Worm (Caenorhabditis elegans): Measurements from ENCODE around the gene F44G4.5.

F44G4.5 gene

DNA sequence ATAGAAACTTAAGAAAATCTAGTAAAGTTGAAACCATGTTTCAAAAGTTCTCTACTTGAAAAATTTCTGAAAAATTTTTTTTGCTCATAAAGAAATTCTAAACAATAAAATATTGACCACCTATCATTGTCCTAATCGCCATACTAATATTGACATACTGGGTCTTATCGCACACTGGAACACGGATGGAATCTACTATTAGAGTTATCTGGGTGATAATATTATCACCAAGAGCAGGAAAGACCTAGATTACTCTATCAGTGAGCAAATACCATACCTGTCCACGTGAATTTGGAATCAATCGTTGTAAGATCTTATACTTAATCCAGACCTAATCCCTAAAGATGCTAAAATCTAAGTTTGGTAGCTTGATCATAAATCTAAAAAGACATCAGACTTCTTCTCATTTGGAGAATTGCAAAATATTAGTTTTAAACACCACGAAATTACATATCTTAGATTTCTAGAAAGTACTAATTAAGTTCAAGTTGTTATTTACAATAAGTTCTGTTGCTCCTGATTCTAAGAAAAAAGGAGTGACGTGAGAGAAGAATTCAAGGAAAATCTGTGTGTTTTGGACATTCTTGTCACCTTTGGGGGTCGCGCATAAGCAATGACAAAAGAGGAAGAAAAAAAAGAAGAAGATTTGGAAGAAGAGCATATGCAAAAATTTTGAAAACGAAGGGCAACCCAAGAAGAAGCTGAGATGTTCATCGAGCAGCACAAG is 9.9 kb upstream of the F44G4.5 start:
- TF ChIP-seq unc-62 (GFP tag; optimal IDR thresholded peaks at IDR 0.05), result no peak

DNA sequence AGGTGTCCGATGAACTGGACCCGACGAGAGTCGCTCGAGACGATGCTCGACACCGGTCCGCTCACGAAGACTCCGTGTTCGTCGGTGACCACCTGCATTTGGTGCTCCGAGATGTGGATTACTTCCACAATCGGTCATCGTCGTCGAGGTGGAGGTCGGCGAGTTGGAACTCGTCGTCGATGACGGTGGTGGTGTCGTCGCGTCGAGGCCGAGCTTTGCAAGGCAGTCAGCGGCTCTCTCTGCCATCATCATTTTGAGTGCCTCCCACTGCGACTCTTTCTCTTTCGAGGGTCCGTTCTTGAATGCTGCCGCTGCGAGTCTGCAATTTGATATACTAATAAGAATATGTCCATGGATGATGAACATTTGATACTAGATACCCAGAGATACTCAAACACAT is 7.5 kb upstream of the F44G4.5 start:
- TF ChIP-seq unc-62 (GFP tag; optimal IDR thresholded peaks at IDR 0.05), result no peak

DNA sequence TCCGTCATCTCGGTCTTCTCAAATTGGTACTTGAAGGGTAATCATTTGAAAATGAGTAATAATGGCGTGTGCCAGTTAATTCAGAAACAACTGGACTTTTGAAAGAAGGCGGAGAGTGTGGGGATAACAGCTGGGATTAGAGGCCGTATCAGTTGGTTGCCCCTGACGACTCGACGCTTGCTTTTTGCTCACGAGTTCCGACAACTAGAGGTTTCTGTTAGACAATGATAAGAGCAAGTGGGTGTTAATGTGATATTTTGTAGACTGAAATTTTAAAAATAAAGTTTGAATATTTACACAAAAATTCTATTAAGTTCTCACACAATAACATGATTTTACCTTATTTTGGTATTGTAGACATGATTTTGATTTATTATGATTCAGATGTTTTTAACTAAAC is 4.8 kb upstream of the F44G4.5 start, which contains the start of gene F44G4.7:
Gene F44G4.7 (minus strand): TSS at position 101 of the 400 bp plus-strand sequence.
- no peak for TF ChIP-seq unc-62 (GFP tag; optimal IDR thresholded peaks at IDR 0.05)

DNA sequence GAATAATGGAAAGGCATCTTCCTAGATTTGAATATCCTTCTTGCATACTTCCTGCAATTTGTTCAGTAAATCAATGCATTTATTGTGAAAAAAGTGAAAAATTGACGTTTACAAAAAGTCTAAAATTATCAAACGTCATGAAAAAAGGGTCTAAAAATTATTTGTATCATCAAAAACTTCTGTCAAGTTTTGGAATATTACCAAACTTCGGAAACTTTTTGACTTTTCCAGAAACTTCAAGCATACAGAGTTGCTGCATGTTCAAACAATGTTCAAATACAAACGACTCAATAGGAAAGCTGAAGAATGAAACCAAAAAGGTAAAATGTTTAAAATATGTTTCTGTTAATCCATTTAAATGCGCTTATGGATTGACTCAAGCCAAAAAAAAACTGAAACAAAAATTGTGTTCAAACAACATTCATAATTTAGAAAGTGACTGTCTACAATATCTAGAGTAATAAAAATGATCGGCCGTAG is 1.6 kb upstream of the F44G4.5 start, which contains the start of gene F44G4.6:
Gene F44G4.6 (minus strand): TSS at position 51 of the 480 bp plus-strand sequence.
- TF ChIP-seq unc-62 (GFP tag; optimal IDR thresholded peaks at IDR 0.05), result no peak

DNA sequence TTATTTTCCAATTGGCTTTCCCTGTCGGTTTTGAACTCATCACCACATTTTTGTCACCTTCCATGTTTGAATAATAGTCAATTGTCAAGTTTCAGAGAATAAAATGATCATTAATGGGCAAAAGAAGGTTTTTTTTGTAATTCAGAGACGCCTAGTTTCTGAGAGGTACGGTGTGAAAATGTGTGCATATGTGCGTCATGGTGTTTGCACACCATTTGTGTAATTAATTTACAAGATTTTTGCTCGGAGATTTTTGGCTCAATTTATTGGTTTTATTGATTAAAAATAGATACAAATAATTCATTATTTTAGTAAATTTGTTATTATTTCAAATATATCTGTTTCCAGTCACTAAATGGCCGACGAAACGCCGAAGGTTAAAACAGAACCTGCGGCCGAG is 2.8 kb downstream of the F44G4.5 start, which contains the start of the genes F44G4.3 and tdp-1:
Gene F44G4.3 (minus strand): TSS at position 184 of the 400 bp plus-strand sequence.
Gene tdp-1 (plus strand): TSS at position 347 of the 400 bp plus-strand sequence.
- no peak for TF ChIP-seq unc-62 (GFP tag; optimal IDR thresholded peaks at IDR 0.05)

DNA sequence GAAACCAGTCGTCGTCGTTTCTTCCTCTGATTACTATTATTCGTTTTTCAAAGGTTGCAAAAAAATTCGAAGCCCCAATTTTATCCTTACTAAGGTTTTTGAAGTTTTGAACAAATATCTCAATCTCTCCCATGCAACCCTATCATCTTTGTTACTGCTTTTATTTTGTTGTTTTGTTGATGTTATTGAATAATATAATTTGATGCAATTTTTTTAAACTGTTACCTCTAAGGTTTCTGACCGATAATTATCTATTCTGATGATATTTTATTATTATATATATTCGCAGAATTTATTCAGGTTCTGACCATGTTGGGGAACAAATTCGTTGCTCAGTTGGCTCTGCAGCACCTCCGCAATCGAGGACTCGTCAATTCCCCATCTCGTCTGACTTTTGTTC is 4.2 kb downstream of the F44G4.5 start, which contains the start of gene ndub-2:
Gene ndub-2 (plus strand): TSS at position 301 of the 400 bp plus-strand sequence.
- TF ChIP-seq unc-62 (GFP tag; optimal IDR thresholded peaks at IDR 0.05), result no peak

DNA sequence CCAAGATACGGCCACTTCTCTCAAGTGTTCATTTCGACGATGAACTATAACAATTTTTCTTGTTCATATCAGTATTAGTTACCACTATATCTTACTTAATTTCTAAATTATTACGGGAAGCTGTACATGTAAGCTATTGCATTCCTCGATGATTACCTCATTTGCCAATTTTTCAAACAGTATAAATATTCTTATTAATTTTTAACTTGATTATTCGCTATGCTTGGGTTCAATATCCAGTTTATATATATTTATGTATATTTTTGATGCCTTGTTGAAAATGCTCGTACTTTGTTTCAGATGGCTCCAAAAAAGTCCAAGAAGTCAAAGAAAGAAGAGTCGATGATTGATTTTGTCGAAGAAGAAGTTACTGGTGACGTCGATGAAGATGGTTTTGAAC is 5.9 kb downstream of the F44G4.5 start, which contains the start of gene F44G4.1:
Gene F44G4.1 (plus strand): TSS at position 301 of the 400 bp plus-strand sequence.
- no peak for TF ChIP-seq unc-62 (GFP tag; optimal IDR thresholded peaks at IDR 0.05)

DNA sequence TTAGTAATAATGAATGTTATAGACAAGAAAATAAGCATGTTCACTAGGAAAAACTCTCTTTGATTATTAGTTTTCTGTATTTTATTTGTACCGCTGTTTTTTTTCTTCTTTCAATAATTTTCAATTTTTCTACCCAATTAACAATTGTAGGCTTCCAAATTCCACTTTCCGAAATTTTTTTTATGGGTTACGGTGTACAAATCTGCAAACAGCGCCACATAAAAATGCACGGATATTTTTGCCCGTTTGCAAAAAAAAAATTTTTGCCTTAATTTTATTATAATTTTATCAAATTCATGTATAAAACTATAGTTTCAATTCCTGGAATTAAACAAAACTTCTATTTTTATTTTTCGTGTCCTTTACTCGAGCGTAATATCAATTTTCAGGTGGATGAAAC is 7.5 kb downstream of the F44G4.5 start, which contains the start of gene ooc-5:
Gene ooc-5 (plus strand): TSS at position 381 of the 400 bp plus-strand sequence.
- TF ChIP-seq unc-62 (GFP tag; optimal IDR thresholded peaks at IDR 0.05), result no peak

DNA sequence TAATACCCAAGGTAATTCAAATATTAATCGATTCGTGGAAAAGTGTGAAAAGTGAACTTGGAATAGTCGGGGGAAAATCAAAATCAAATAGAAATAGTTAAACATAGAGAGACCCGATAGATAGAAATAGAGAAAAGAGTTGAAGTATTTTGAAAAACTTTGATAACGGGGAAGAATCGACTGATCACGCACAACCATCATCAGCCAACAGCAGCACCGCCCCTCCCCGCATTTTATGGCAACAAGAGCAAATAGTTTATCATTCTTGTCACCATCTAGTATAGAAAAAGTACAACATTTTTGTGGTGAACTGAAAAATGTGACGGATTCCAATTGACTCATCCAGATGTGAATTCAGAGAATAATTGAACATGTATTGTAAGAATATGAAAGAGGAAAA is 8.6 kb downstream of the F44G4.5 start:
- TF ChIP-seq unc-62 (GFP tag; optimal IDR thresholded peaks at IDR 0.05), result no peak

DNA sequence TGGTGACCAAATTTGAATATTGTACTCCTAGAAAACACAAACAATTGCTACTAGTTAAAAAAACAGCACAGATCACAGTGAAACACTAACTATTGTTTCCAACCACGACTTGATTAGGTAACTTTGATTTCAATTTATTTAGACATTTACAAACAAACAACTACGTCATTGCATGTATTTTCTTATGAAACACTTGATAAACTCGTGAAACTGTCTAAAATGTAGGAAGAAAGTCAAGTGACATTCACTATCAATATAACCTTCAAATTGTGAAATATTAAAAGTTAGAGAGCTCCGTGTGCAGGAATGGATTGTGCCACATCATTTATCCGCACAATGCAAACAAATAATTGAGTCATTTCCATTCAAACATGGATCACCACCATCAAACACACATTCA is 10.0 kb downstream of the F44G4.5 start:
- no peak for TF ChIP-seq unc-62 (GFP tag; optimal IDR thresholded peaks at IDR 0.05)

DNA sequence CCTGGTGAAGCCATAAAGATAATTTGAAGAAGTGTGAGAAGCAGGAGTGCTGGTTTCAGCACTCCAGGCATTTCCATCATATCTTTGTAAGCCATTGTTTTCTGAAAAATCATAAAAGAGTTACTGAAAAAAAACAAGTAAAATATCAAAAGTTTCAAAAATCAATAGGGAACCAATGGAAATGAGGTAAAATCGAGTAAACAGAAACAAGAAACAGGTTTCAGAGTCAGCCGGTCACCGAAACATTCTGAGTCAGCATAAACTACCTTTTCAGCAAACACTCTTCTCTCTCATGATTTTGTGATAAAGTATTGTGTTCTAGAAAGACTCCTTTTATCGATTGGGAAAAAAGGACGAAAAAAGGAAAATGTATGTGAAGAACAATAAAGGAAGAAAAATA is 10.8 kb downstream of the F44G4.5 start, which contains the start of gene C18E9.9:
Gene C18E9.9 (minus strand): TSS at position 101 of the 400 bp plus-strand sequence.
- TF ChIP-seq unc-62 (GFP tag; optimal IDR thresholded peaks at IDR 0.05), result no peak

DNA sequence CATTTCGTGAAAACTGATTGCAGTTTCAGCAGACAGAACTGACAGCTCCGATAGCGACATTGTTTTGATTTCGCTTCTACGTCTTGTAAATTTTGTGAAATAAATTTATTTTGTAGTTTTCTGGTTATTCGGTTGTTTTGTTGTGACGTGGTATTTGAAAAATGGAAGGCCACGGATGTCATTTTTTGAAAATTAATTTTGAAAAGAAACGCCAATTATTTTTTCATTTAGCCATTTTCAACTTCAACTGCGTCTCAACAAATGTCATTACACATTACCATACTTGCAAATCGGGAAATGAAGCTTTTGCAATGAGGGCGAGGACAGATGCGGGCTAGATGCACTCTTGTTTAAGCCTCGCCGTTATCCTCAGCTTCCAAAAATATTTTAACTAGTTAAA is 12.3 kb downstream of the F44G4.5 start, which contains the start of gene C18E9.8:
Gene C18E9.8 (minus strand): TSS at position 101 of the 400 bp plus-strand sequence.
- TF ChIP-seq unc-62 (GFP tag; optimal IDR thresholded peaks at IDR 0.05), result no peak

DNA sequence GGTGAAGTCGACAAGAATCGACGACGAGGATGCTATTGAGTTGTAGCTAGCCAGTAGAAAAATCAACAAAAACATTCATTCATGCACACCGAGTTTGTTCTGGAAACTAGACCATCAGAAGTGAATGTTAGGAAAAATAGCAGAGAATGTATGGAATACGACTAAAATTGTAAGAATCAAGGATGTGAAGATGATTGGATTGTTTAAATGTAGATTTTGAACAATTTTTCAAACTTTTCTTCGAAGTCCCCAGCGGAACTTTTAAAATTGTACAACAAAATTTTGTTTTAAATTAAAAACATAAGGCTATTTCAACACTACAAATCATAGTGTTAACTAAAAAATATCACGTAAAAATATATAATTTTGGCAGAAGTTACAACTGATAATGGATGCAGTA is 17.5 kb downstream of the F44G4.5 start, which contains the start of gene C18E9.7:
Gene C18E9.7 (minus strand): TSS at position 101 of the 400 bp plus-strand sequence.
- TF ChIP-seq unc-62 (GFP tag; optimal IDR thresholded peaks at IDR 0.05), result no peak

DNA sequence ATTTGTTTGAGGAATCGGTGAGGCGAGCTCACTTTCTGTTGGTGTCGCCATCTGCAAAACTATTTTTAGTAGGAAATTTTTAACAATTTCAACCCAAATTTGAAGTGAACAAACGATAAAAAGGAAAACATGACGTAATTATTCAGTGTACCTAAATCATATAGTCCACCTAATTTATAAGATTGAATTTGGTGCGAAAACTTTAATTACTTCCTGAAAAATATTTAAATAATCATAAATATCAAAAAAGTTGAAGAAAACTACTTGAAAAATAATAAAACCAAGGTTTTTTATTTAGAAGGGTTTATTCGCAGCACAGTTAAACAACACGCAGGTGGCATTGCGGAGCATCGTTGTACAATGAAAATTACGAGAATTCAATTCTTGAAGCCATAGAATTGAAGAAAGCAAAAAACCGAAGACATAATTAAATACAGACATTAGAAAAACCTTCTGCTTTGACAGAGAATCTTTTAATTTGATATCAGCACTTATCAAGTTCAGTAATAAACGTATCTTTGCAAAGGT is 26.7 kb downstream of the F44G4.5 start, which contains the start of gene tomm-40:
Gene tomm-40 (minus strand): TSS at position 51 of the 528 bp plus-strand sequence.
- no peak for TF ChIP-seq unc-62 (GFP tag; optimal IDR thresholded peaks at IDR 0.05)

DNA sequence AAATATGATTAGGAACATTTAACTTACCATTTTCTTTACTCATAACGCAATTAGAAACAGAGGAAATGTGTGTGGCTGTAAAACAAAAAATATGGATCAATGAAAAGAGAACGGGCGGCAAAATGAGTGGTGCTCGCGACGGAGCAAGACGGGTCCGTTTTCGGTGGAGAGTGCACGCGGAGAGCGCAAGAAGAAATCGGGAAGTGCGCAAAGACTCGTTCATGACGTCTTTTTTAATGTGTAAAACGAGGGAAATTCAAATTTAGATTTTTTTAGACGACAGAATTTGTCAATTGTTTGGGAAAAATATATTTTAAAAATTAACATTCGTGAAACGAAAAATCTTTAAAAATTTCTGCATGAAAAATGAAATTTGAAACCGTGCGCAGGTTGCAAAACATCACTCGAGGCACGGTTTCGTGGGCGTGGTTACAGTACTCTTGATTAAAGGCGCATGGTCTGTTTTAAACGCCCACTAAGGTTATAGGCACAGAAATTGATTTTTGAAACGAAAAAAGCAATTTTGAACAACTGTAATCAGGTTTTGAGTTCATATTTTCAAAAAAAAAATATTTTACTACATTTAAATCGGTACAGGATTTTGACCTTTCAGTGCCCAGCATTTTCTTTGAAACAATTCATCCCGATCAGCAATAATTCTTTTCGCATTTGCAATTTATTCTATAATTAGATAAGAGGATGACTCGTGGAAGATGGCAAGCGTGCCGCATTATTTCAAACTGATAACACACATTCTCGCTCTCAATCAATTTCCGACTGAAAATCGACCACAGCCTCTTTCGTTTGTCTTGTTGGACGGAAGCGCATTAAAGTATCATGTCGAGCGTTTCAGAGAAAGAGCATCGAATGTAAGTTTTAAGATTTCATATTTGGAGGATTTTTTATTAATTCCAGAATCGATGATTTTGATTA is 30.7 kb downstream of the F44G4.5 start, which contains the start of the genes szy-20 and C18E9.5:
Gene szy-20 (minus strand): TSS at position 83 of the 933 bp plus-strand sequence.
Gene C18E9.5 (plus strand): TSS at position 730 of the 933 bp plus-strand sequence.
- no peak for TF ChIP-seq unc-62 (GFP tag; optimal IDR thresholded peaks at IDR 0.05)

Data from whole organism, dauer.